In the genomic region with DNA sequence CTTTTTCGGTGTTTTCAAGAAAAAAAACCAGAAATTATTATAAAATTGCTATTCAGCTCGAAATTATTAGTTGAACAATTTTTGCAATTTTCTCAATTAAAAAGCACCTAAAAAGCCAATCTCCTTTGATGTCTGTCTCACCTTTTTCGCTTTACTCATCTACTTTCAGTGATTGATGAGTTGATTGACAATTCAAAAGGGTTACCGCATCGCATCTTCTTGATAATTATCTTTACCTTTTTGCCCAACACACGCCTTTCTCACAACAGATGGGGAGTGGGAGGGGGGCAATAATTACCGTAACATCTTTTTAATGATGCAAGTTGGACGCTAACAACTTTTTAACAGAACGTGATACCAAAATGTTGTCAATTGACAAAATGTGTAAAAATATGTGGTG, we compare ENCODE assay signal across 1 worm cellular context.
A peak's percentile ranks its signal among the peaks of the same experiment; 100 is the strongest.
TF ChIP-seq lines count a peak whose summit lies in the region.

No protein-coding gene starts in this region.

TF ChIP-seq in whole organism, L1 larva, 84 proteins besides CTCF, POLR2A, EP300 and RAD21 (continued from another document):
- TF ChIP-seq fkh-8 (tag; optimal IDR thresholded peaks at IDR 0.05; lab: Kevin White, UChicago) (no peak), fos-1 (tag; optimal IDR thresholded peaks at IDR 0.05; lab: Kevin White, UChicago) (no peak), egl-13 (tag; optimal IDR thresholded peaks at IDR 0.05; lab: Kevin White, UChicago) (no peak), elt-3 (tag; optimal IDR thresholded peaks at IDR 0.05; lab: Kevin White, UChicago) (peak in 1 of 6 experiments; percentile 20), zip-4 (GFP tag; optimal IDR thresholded peaks at IDR 0.05; lab: Kevin White, UChicago) (no peak), unc-130 (tag; optimal IDR thresholded peaks at IDR 0.05; lab: Kevin White, UChicago) (no peak), lin-39 (tag; optimal IDR thresholded peaks at IDR 0.05; lab: Kevin White, UChicago) (no peak), ztf-11 (tag; optimal IDR thresholded peaks at IDR 0.05; lab: Kevin White, UChicago) (no peak), sox-4 (tag; optimal IDR thresholded peaks at IDR 0.05; lab: Kevin White, UChicago) (no peak), snu-23 (GFP tag; optimal IDR thresholded peaks at IDR 0.05; lab: Kevin White, UChicago) (peak; percentile 39), nhr-19 (GFP tag; conservative IDR thresholded peaks at IDR 0.05; lab: Robert Waterston, UW) (no peak), snpc-4 (tag; optimal IDR thresholded peaks at IDR 0.05; lab: Kevin White, UChicago) (no peak), fkh-4 (tag; optimal IDR thresholded peaks at IDR 0.05; lab: Kevin White, UChicago; ENCODE audit: borderline replicate concordance) (no peak), unc-86 (tag; optimal IDR thresholded peaks at IDR 0.05; lab: Kevin White, UChicago) (no peak), dpl-1 (GFP tag; optimal IDR thresholded peaks at IDR 0.05; lab: Kevin White, UChicago) (no peak), ama-1 (optimal IDR thresholded peaks at IDR 0.05; lab: Kevin White, UChicago) (no peak), aly-2 (tag; optimal IDR thresholded peaks at IDR 0.05; lab: Kevin White, UChicago) (no peak), aha-1 (tag; optimal IDR thresholded peaks at IDR 0.05; lab: Kevin White, UChicago) (no peak), elt-2 (tag; optimal IDR thresholded peaks at IDR 0.05; lab: Kevin White, UChicago) (no peak), sptf-1 (tag; optimal IDR thresholded peaks at IDR 0.05; lab: Kevin White, UChicago) (no peak), C04F5.9 (tag; optimal IDR thresholded peaks at IDR 0.05; lab: Kevin White, UChicago) (no peak), blmp-1 (tag; optimal IDR thresholded peaks at IDR 0.05; lab: Kevin White, UChicago) (peak; percentile 58), tbx-2 (tag; optimal IDR thresholded peaks at IDR 0.05; lab: Kevin White, UChicago) (no peak), nhr-237 (tag; optimal IDR thresholded peaks at IDR 0.05; lab: Kevin White, UChicago) (no peak), lsy-2 (tag; optimal IDR thresholded peaks at IDR 0.05; lab: Kevin White, UChicago) (no peak), zag-1 (tag; optimal IDR thresholded peaks at IDR 0.05; lab: Kevin White, UChicago) (no peak), rnt-1 (tag; optimal IDR thresholded peaks at IDR 0.05; lab: Kevin White, UChicago) (peak; percentile 34), nhr-20 (tag; optimal IDR thresholded peaks at IDR 0.05; lab: Kevin White, UChicago) (no peak)
